Fruit fly (Drosophila melanogaster) whole organism, wandering third instar larva: Measurements from ENCODE around the gene CG43679.
A peak's percentile ranks its signal among the peaks of the same experiment; 100 is the strongest.

Experiments
- CG32264 ChIP-seq: fragments of 200-800 bp; sonication (Bioruptor generic); optimal IDR thresholded peaks from 2 replicates; lab custom pipeline; 2016; ENCODE audit warnings: missing biosample characterization, missing genetic modification characterization
- CG9705 ChIP-seq: fragments of 200-800 bp; sonication (Bioruptor generic); optimal IDR thresholded peaks from 2 replicates; lab custom pipeline; 2018; ENCODE audit warnings: missing biosample characterization, mild to moderate bottlenecking, missing genetic modification characterization
- CrebA ChIP-seq: fragments of 200-800 bp; sonication (Bioruptor generic); optimal IDR thresholded peaks from 2 replicates; lab custom pipeline; 2016; ENCODE audit warnings: missing biosample characterization, mild to moderate bottlenecking, missing genetic modification characterization, borderline replicate concordance
- Dfd ChIP-seq: fragments of >200 bp; optimal IDR thresholded peaks from 2 replicates; lab custom pipeline; 2017; ENCODE audit warnings: missing biosample characterization, missing genetic modification characterization
- GATAd ChIP-seq: sonication (Bioruptor generic); optimal IDR thresholded peaks from 2 replicates; lab custom pipeline; 2016; ENCODE audit warnings: missing biosample characterization, missing genetic modification characterization
- HLH106 ChIP-seq: fragments of 200-800 bp; optimal IDR thresholded peaks from 3 replicates; lab custom pipeline; 2019; ENCODE audit warnings: missing biosample characterization, mild to moderate bottlenecking, missing genetic modification characterization, moderate library complexity
- Hnf4 ChIP-seq: fragments of 200-800 bp; sonication (Bioruptor generic); optimal IDR thresholded peaks from 2 replicates; lab custom pipeline; 2016; ENCODE audit warnings: missing biosample characterization, mild to moderate bottlenecking, missing genetic modification characterization
- Hr78 ChIP-seq: fragments of >200 bp; optimal IDR thresholded peaks from 2 replicates; lab custom pipeline; 2017; ENCODE audit warnings: missing biosample characterization, missing genetic modification characterization
- Hr83 ChIP-seq: fragments of 200-300 bp; sonication (Bioruptor generic); optimal IDR thresholded peaks from 2 replicates; lab custom pipeline; 2016; ENCODE audit warnings: missing biosample characterization, mild to moderate bottlenecking, missing genetic modification characterization, moderate library complexity; ENCODE audit not compliant: poor library complexity, severe bottlenecking
- Jra ChIP-seq: sonication (Bioruptor generic); optimal IDR thresholded peaks from 2 replicates; lab custom pipeline; 2016; ENCODE audit warnings: missing biosample characterization, missing genetic modification characterization
- Mio ChIP-seq: sonication (Bioruptor generic); optimal IDR thresholded peaks from 2 replicates; lab custom pipeline; 2016; ENCODE audit warnings: missing biosample characterization, missing genetic modification characterization
- N ChIP-seq: fragments of >200 bp; optimal IDR thresholded peaks from 2 replicates; lab custom pipeline; 2018; ENCODE audit warnings: missing biosample characterization, missing external identifiers, missing genetic modification characterization
- OdsH ChIP-seq: fragments of 200-800 bp; sonication (Bioruptor generic); optimal IDR thresholded peaks from 2 replicates; lab custom pipeline; 2016; ENCODE audit warnings: missing biosample characterization, mild to moderate bottlenecking, missing genetic modification characterization
- Rel ChIP-seq, 2 experiments: fragments of 200-800 bp; sonication (Bioruptor generic) in 1 of 2; optimal IDR thresholded peaks; 2 replicates in 1 of 2; 3 replicates in 1 of 2; lab custom pipeline; 2016 to 2019; ENCODE audit warnings: mild to moderate bottlenecking in 2 of 2, missing biosample characterization in 2 of 2, missing genetic modification characterization in 2 of 2, moderate library complexity in 1 of 2
- Vsx2 ChIP-seq: fragments of 200-300, 225-300 bp; sonication (Bioruptor generic); optimal IDR thresholded peaks from 2 replicates; lab custom pipeline; 2018; ENCODE audit warnings: missing biosample characterization, missing genetic modification characterization; ENCODE audit not compliant: partially characterized antibody
- br ChIP-seq: fragments of 200-800 bp; sonication (Bioruptor generic); optimal IDR thresholded peaks from 2 replicates; lab custom pipeline; 2016; ENCODE audit warnings: missing biosample characterization, missing genetic modification characterization
- dmrt93B ChIP-seq: fragments of 200-800 bp; sonication (Bioruptor generic); optimal IDR thresholded peaks from 2 replicates; lab custom pipeline; 2018; ENCODE audit warnings: missing biosample characterization, mild to moderate bottlenecking, missing genetic modification characterization
- dsf ChIP-seq: sonication (Bioruptor generic); optimal IDR thresholded peaks from 2 replicates; lab custom pipeline; 2016; ENCODE audit warnings: missing biosample characterization, missing genetic modification characterization, borderline replicate concordance
- fru ChIP-seq: fragments of 200-800 bp; sonication (Bioruptor generic); optimal IDR thresholded peaks from 3 replicates; lab custom pipeline; 2016; ENCODE audit warnings: missing biosample characterization, mild to moderate bottlenecking, missing genetic modification characterization
- h ChIP-seq: fragments of 200-800 bp; sonication (Bioruptor generic); optimal IDR thresholded peaks from 3 replicates; lab custom pipeline; 2016; ENCODE audit warnings: missing biosample characterization, mild to moderate bottlenecking, missing genetic modification characterization
- jim ChIP-seq: fragments of 175-275, 200-325 bp; sonication (Bioruptor generic); optimal IDR thresholded peaks from 2 replicates; lab custom pipeline; 2016; ENCODE audit warnings: missing biosample characterization, mild to moderate bottlenecking, missing genetic modification characterization
- lola ChIP-seq: fragments of >200 bp; optimal IDR thresholded peaks from 2 replicates; lab custom pipeline; 2017; ENCODE audit warnings: missing biosample characterization, missing genetic modification characterization
- psq ChIP-seq: fragments of 200-800 bp; sonication (Bioruptor generic); optimal IDR thresholded peaks from 3 replicates; lab custom pipeline; 2017; ENCODE audit warnings: missing biosample characterization, mild to moderate bottlenecking, missing genetic modification characterization, moderate library complexity
- rgr ChIP-seq: fragments of 200-800 bp; sonication (Bioruptor generic); optimal IDR thresholded peaks from 3 replicates; lab custom pipeline; 2016; ENCODE audit warnings: missing biosample characterization, mild to moderate bottlenecking, missing genetic modification characterization
- sage ChIP-seq: fragments of 200-800 bp; sonication (Bioruptor generic); optimal IDR thresholded peaks from 2 replicates; lab custom pipeline; 2016; ENCODE audit warnings: missing biosample characterization, mild to moderate bottlenecking, missing genetic modification characterization
- sv ChIP-seq: fragments of 200-800 bp; sonication (Bioruptor generic); optimal IDR thresholded peaks from 3 replicates; lab custom pipeline; 2016; ENCODE audit warnings: missing biosample characterization, missing genetic modification characterization
- usp ChIP-seq: fragments of >200 bp; optimal IDR thresholded peaks from 2 replicates; lab custom pipeline; 2017; ENCODE audit warnings: missing biosample characterization, missing genetic modification characterization
- woc ChIP-seq: sonication (Bioruptor generic); optimal IDR thresholded peaks from 2 replicates; lab custom pipeline; 2016; ENCODE audit warnings: missing biosample characterization, mild to moderate bottlenecking, missing genetic modification characterization

CG43679 gene

DNA sequence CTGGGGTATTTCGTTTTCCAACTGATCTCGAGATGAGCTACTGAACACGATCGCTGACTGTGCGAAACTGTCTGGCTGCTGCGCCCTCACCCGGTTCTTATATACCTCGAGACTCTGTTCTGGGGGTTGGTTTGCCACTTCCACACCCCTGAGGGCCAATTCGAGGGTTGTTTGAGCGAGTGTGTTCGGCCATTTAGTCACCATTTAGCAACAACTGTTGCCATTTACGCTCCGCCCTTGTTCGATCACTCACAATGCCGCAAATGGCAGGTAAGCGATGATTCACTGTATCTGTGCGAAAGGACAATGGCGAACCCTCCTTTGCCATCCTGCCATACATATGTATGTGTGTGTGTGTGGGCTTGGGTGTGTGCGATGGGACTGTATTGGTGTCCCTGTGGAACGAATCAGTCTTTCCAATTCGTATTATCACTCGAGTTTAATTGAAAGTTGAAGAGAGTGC, 7.3 kb downstream of the CG43679 start, which contains the start of gene ind:
Gene ind (minus strand): TSS at position 51 of the 463 bp plus-strand sequence.
- TF ChIP-seq GATAd: no peak
- no peak for TF ChIP-seq sage (GFP tag; lab: Kevin White, UChicago)
- TF ChIP-seq HLH106 (tag; lab: Kevin White, UChicago): no peak

- TF ChIP-seq Dfd (peak; percentile 75), psq (GFP tag; lab: Kevin White, UChicago) (no peak)
Measured at dm6 chr3L:15043465-15043864, 7.8 kb downstream of the CG43679 start.

DNA sequence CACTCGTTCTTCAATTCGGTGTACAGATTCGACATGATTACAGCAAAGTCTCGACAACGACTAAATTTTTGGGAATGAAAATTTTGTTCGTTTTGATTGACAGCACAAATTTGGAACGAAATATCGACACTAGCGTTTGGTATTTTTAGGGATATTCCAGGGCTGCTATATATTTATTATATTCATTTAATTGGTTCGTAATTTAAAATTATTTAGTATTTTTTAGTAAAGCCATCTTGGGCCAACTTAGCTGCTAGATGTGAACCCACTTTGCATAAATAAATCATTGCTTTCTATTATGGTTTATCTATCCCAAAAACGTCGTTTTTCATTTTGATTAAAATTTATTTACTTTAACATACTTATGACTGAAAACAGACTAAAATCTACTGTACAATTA, 8.8 kb downstream of the CG43679 start, which contains the start of gene Rpn12R:
Gene Rpn12R (minus strand): TSS at position 101 of the 400 bp plus-strand sequence.
- TF ChIP-seq Jra (GFP tag; lab: Kevin White, UChicago) (no peak), GATAd (no peak), N (GFP tag; lab: Kevin White, UChicago) (no peak), jim (GFP tag; lab: Kevin White, UChicago) (no peak), dsf (GFP tag; lab: Kevin White, UChicago) (no peak), rgr (GFP tag; lab: Kevin White, UChicago) (no peak), CG9705 (no peak), dmrt93B (no peak), Mio (GFP tag; lab: Kevin White, UChicago) (no peak), Hnf4 (no peak), Hr78 (GFP tag; lab: Kevin White, UChicago) (no peak), Hr83 (no peak), h (GFP tag; lab: Kevin White, UChicago) (no peak), Rel (GFP tag; optimal IDR thresholded peaks at IDR 0.05; lab: Kevin White, UChicago) (no peak), Rel (tag; optimal IDR thresholded peaks at IDR 0.05; lab: Kevin White, UChicago) (no peak), fru (GFP tag; lab: Kevin White, UChicago) (no peak), Vsx2 (GFP tag; lab: Kevin White, UChicago) (no peak)

dm6 chr3L:15040329-15040886, 10.8 kb downstream of the CG43679 start:
- TF ChIP-seq Vsx2 (GFP tag; lab: Kevin White, UChicago): no peak
- no peak for TF ChIP-seq CG32264 (GFP tag; lab: Kevin White, UChicago)
- TF ChIP-seq Hr78 (GFP tag; lab: Kevin White, UChicago): no peak
- TF ChIP-seq sv (GFP tag; lab: Kevin White, UChicago): no peak
- TF ChIP-seq fru (GFP tag; lab: Kevin White, UChicago): no peak
- TF ChIP-seq Hnf4: no peak
- TF ChIP-seq h (GFP tag; lab: Kevin White, UChicago): no peak
- no peak for TF ChIP-seq dmrt93B
- TF ChIP-seq, all 38 proteins: peak for 0

DNA sequence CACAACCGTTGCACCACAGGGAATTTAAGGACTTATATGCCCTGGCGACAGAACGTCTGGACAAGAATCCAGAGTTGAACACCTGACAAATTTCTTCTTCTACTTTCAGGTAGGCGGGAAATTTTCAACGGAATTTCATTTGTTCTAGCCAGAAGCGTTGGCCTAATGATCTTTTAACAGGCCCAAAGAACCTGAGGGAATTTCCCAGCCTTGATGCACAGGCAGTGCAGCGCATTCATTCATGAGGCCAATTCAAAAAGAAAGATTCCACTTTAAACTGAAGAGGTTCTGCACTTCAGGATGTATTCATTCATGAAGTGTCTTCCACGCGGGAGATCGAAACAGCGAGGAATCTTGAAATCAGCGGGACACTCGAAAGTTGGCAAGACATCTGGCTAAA, 11.7 kb downstream of the CG43679 start:
- no peak for TF ChIP-seq Mio (GFP tag; lab: Kevin White, UChicago)
- no peak for TF ChIP-seq Dfd
- no peak for TF ChIP-seq fru (GFP tag; lab: Kevin White, UChicago)
- TF ChIP-seq OdsH (GFP tag; lab: Kevin White, UChicago): no peak

- TF ChIP-seq Mio (GFP tag; lab: Kevin White, UChicago) (no peak), woc (GFP tag; lab: Kevin White, UChicago) (peak; percentile 21)
Measured at dm6 chr3L:15035585-15035984, 15.6 kb downstream of the CG43679 start.

dm6 chr3L:15034714-15035076, 16.5 kb downstream of the CG43679 start:
- TF ChIP-seq HLH106 (tag; lab: Kevin White, UChicago) (no peak), CrebA (no peak), lola (GFP tag; lab: Kevin White, UChicago) (no peak), br (no peak), usp (GFP tag; lab: Kevin White, UChicago) (no peak), Rel (GFP tag; optimal IDR thresholded peaks at IDR 0.05; lab: Kevin White, UChicago) (no peak), Rel (tag; optimal IDR thresholded peaks at IDR 0.05; lab: Kevin White, UChicago) (no peak), h (GFP tag; lab: Kevin White, UChicago) (no peak), psq (GFP tag; lab: Kevin White, UChicago) (no peak), dsf (GFP tag; lab: Kevin White, UChicago) (no peak), Jra (GFP tag; lab: Kevin White, UChicago) (no peak), Hnf4 (no peak), OdsH (GFP tag; lab: Kevin White, UChicago) (no peak), CG32264 (GFP tag; lab: Kevin White, UChicago) (no peak)
